Fruit fly (Drosophila melanogaster): ENCODE measurements around the gene Slc25A46b.

The Slc25A46b gene

dm6 chr2L:18134615-18135014, 38.2 kb downstream of the Slc25A46b start:
- no peak for TF ChIP-seq CG8478 (optimal IDR thresholded peaks at IDR 0.05)
- no peak for TF ChIP-seq CTCF (optimal IDR thresholded peaks at IDR 0.05)

dm6 chr2L:18136427-18136857, 40.1 kb downstream of the Slc25A46b start:
- TF ChIP-seq CTCF (optimal IDR thresholded peaks at IDR 0.05) (no peak), CG8478 (optimal IDR thresholded peaks at IDR 0.05) (no peak)

- TF ChIP-seq CG8478 (optimal IDR thresholded peaks at IDR 0.05) = no peak
- TF ChIP-seq CTCF (optimal IDR thresholded peaks at IDR 0.05) = peak in 1 of 2 experiments; percentile 34
These were observed 41.4 kb downstream of the Slc25A46b start, which contains the start of gene kel for dm6 chr2L:18137591-18138247. Gene kel, minus strand, starts transcription at chr2L:18138083.

dm6 chr2L:18140544-18140943, 44.2 kb downstream of the Slc25A46b start:
- TF ChIP-seq CTCF (optimal IDR thresholded peaks at IDR 0.05) = no peak
- no peak for TF ChIP-seq CG8478 (optimal IDR thresholded peaks at IDR 0.05)

dm6 chr2L:18141471-18142345, 45.3 kb downstream of the Slc25A46b start:
- no peak for TF ChIP-seq CG8478 (optimal IDR thresholded peaks at IDR 0.05)
- TF ChIP-seq CTCF (optimal IDR thresholded peaks at IDR 0.05) = no peak

dm6 chr2L:18143176-18143575, 46.8 kb downstream of the Slc25A46b start:
- TF ChIP-seq CTCF (optimal IDR thresholded peaks at IDR 0.05) (no peak), CG8478 (optimal IDR thresholded peaks at IDR 0.05) (no peak)

dm6 chr2L:18144268-18144834, 48.0 kb downstream of the Slc25A46b start:
- TF ChIP-seq CG8478 (optimal IDR thresholded peaks at IDR 0.05) (no peak), CTCF (optimal IDR thresholded peaks at IDR 0.05) (no peak)

dm6 chr2L:18145253-18145652, 48.9 kb downstream of the Slc25A46b start:
- TF ChIP-seq CG8478 (optimal IDR thresholded peaks at IDR 0.05) (no peak), CTCF (optimal IDR thresholded peaks at IDR 0.05) (no peak)

dm6 chr2L:18145826-18146225, 49.5 kb downstream of the Slc25A46b start:
- TF ChIP-seq CG8478 (optimal IDR thresholded peaks at IDR 0.05) (no peak), CTCF (optimal IDR thresholded peaks at IDR 0.05) (no peak)

- TF ChIP-seq CG8478 (optimal IDR thresholded peaks at IDR 0.05) (no peak), CTCF (optimal IDR thresholded peaks at IDR 0.05) (no peak)
These were observed 50.3 kb downstream of the Slc25A46b start for dm6 chr2L:18146618-18147099.

- TF ChIP-seq CTCF (optimal IDR thresholded peaks at IDR 0.05) (no peak), CG8478 (optimal IDR thresholded peaks at IDR 0.05) (no peak)
These were observed 51.2 kb downstream of the Slc25A46b start for dm6 chr2L:18147511-18148072.

All from S2 (cell line).